Fruit fly (Drosophila melanogaster) whole organism, prepupa: ENCODE data around the gene Fad2.

Experiments used
- Blimp-1 ChIP-seq: fragments of 200-800 bp; sonication (Bioruptor generic); optimal IDR thresholded peaks from 3 replicates; lab custom pipeline; 2017; ENCODE audit warnings: missing biosample characterization, missing genetic modification characterization, mild to moderate bottlenecking, moderate library complexity, missing genetic modification reagents
- CG10631 ChIP-seq: fragments of 200-800 bp; sonication (Bioruptor generic); optimal IDR thresholded peaks from 2 replicates; lab custom pipeline; 2016; ENCODE audit warnings: missing biosample characterization, missing genetic modification characterization
- CG10669 ChIP-seq: fragments of 200-800 bp; sonication (Bioruptor generic); optimal IDR thresholded peaks from 3 replicates; lab custom pipeline; 2018; ENCODE audit warnings: missing biosample characterization, mild to moderate bottlenecking, missing genetic modification characterization, moderate library complexity
- CG11294 ChIP-seq: fragments of 200-800 bp; sonication (Bioruptor generic); IDR thresholded peaks from 2 replicates; pipeline ENCODE4 v1.3.6; 2022; ENCODE audit warnings: missing biosample characterization, missing genetic modification characterization
- CG11762 ChIP-seq: fragments of 200-800 bp; sonication (Bioruptor generic); optimal IDR thresholded peaks from 3 replicates; lab custom pipeline; 2016; ENCODE audit warnings: missing biosample characterization, missing genetic modification characterization; ENCODE audit not compliant: insufficient read depth
- CG15336 ChIP-seq: fragments of 200-800 bp; sonication (Bioruptor generic); IDR thresholded peaks from 2 replicates; pipeline ENCODE4 v1.3.6; 2022; ENCODE audit warnings: missing biosample characterization, missing genetic modification characterization
- CG1621 ChIP-seq: fragments of 200-800 bp; sonication (Bioruptor generic); optimal IDR thresholded peaks from 3 replicates; lab custom pipeline; 2018; ENCODE audit warnings: missing biosample characterization, mild to moderate bottlenecking, missing genetic modification characterization
- CG3032 ChIP-seq: fragments of 200-800 bp; optimal IDR thresholded peaks from 2 replicates; lab custom pipeline; 2019; ENCODE audit warnings: missing biosample characterization, mild to moderate bottlenecking, missing genetic modification characterization, moderate library complexity
- CG32006 ChIP-seq: fragments of 200-800 bp; sonication (Bioruptor generic); optimal IDR thresholded peaks from 3 replicates; lab custom pipeline; 2017; ENCODE audit warnings: missing biosample characterization, mild to moderate bottlenecking, missing genetic modification characterization
- CG34406 ChIP-seq: fragments of 200-800 bp; sonication (Bioruptor generic); optimal IDR thresholded peaks from 3 replicates; lab custom pipeline; 2016; ENCODE audit warnings: missing biosample characterization, missing genetic modification characterization
- CG6163 ChIP-seq: fragments of 200-800 bp; sonication (Bioruptor generic); IDR thresholded peaks from 3 replicates; pipeline ENCODE4 v1.3.6; 2022; ENCODE audit warnings: missing biosample characterization, missing genetic modification characterization
- CG6276 ChIP-seq: fragments of 200-800 bp; sonication (Bioruptor generic); optimal IDR thresholded peaks from 2 replicates; lab custom pipeline; 2017; ENCODE audit warnings: missing biosample characterization, mild to moderate bottlenecking, missing genetic modification characterization
- CG6808 ChIP-seq: fragments of 200-800 bp; sonication (Bioruptor generic); optimal IDR thresholded peaks from 3 replicates; lab custom pipeline; 2017; ENCODE audit warnings: missing biosample characterization, missing genetic modification characterization, mild to moderate bottlenecking, moderate library complexity, missing genetic modification reagents
- CG6854 ChIP-seq: fragments of 200-800 bp; sonication (Bioruptor generic); optimal IDR thresholded peaks from 2 replicates; lab custom pipeline; 2017; ENCODE audit warnings: missing biosample characterization, mild to moderate bottlenecking, missing genetic modification characterization
- CG7368 ChIP-seq: fragments of 200-800 bp; sonication (Bioruptor generic); optimal IDR thresholded peaks from 3 replicates; lab custom pipeline; 2016; ENCODE audit warnings: missing biosample characterization, missing genetic modification characterization
- CG8119 ChIP-seq: fragments of 200-800 bp; sonication (Bioruptor generic); IDR thresholded peaks from 3 replicates; pipeline ENCODE4 v1.3.6; 2022; ENCODE audit warnings: missing biosample characterization, missing genetic modification characterization
- CG8319 ChIP-seq: fragments of 200-800 bp; sonication (Bioruptor generic); optimal IDR thresholded peaks from 3 replicates; lab custom pipeline; 2016; ENCODE audit warnings: missing biosample characterization, missing genetic modification characterization
- CG8632 ChIP-seq: fragments of 200-800 bp; sonication (Bioruptor generic); optimal IDR thresholded peaks from 3 replicates; lab custom pipeline; 2016; ENCODE audit warnings: missing biosample characterization, missing genetic modification characterization
- CG9139 ChIP-seq: fragments of 200-800 bp; sonication (Bioruptor generic); optimal IDR thresholded peaks from 3 replicates; lab custom pipeline; 2017; ENCODE audit warnings: missing biosample characterization, mild to moderate bottlenecking, missing genetic modification characterization
- Eip78C ChIP-seq: fragments of 200-800 bp; sonication (Bioruptor generic); peaks from one replicate; lab custom pipeline; 2016; ENCODE audit warnings: missing biosample characterization, missing genetic modification characterization
- Ets96B ChIP-seq: fragments of 200-800 bp; optimal IDR thresholded peaks from 2 replicates; lab custom pipeline; 2019; ENCODE audit warnings: missing biosample characterization, mild to moderate bottlenecking, missing genetic modification characterization, moderate library complexity
- Hr38 ChIP-seq: sonication (Bioruptor generic); optimal IDR thresholded peaks from 2 replicates; lab custom pipeline; 2016; ENCODE audit warnings: missing biosample characterization, missing genetic modification characterization
- Hr39 ChIP-seq: fragments of 200-800 bp; sonication (Bioruptor generic); optimal IDR thresholded peaks from 2 replicates; lab custom pipeline; 2016; ENCODE audit warnings: missing biosample characterization, missing genetic modification characterization
- Hr4 ChIP-seq: fragments of 200-800 bp; sonication (Bioruptor generic); optimal IDR thresholded peaks from 3 replicates; lab custom pipeline; 2016; ENCODE audit warnings: missing biosample characterization, missing genetic modification characterization
- Lpt ChIP-seq: fragments of 200-800 bp; sonication (Bioruptor generic); optimal IDR thresholded peaks from 3 replicates; lab custom pipeline; 2016; ENCODE audit warnings: missing biosample characterization, missing genetic modification characterization
- OdsH ChIP-seq: fragments of 200-800 bp; sonication (Bioruptor generic); optimal IDR thresholded peaks from 3 replicates; lab custom pipeline; 2016; ENCODE audit warnings: missing biosample characterization, missing genetic modification characterization
- Smox ChIP-seq: fragments of 200-800 bp; sonication (Bioruptor generic); optimal IDR thresholded peaks from 3 replicates; lab custom pipeline; 2016; ENCODE audit warnings: missing biosample characterization, missing genetic modification characterization
- Sox102F ChIP-seq: fragments of 200-800 bp; sonication (Bioruptor generic); optimal IDR thresholded peaks from 2 replicates; lab custom pipeline; 2016; ENCODE audit warnings: missing biosample characterization, mild to moderate bottlenecking, missing genetic modification characterization
- Sox15 ChIP-seq: fragments of 200-800 bp; sonication (Bioruptor generic); optimal IDR thresholded peaks from 3 replicates; lab custom pipeline; 2016; ENCODE audit warnings: missing biosample characterization, missing genetic modification characterization
- achi ChIP-seq: fragments of 200-800 bp; sonication (Bioruptor generic); optimal IDR thresholded peaks from 3 replicates; lab custom pipeline; 2016; ENCODE audit warnings: missing biosample characterization, missing genetic modification characterization
- acj6 ChIP-seq: fragments of 200-800 bp; sonication (Bioruptor generic); optimal IDR thresholded peaks from 3 replicates; lab custom pipeline; 2016; ENCODE audit warnings: missing biosample characterization, missing genetic modification characterization
- esn ChIP-seq: fragments of 200-800 bp; sonication (Bioruptor generic); optimal IDR thresholded peaks from 2 replicates; lab custom pipeline; 2016; ENCODE audit warnings: missing biosample characterization, mild to moderate bottlenecking, missing genetic modification characterization, moderate library complexity
- fd85E ChIP-seq: fragments of 200-800 bp; sonication (Bioruptor generic); optimal IDR thresholded peaks from 3 replicates; lab custom pipeline; 2016; ENCODE audit warnings: missing biosample characterization, missing genetic modification characterization
- fkh ChIP-seq: fragments of 200-800 bp; sonication (Bioruptor generic); optimal IDR thresholded peaks from 3 replicates; lab custom pipeline; 2017; ENCODE audit warnings: missing biosample characterization, mild to moderate bottlenecking, missing genetic modification characterization, moderate library complexity
- net ChIP-seq: fragments of 200-800 bp; sonication (Bioruptor generic); optimal IDR thresholded peaks from 3 replicates; lab custom pipeline; 2016; ENCODE audit warnings: missing biosample characterization, missing genetic modification characterization
- pdm3 ChIP-seq: fragments of 200-800 bp; sonication (Bioruptor generic); optimal IDR thresholded peaks from 3 replicates; lab custom pipeline; 2016; ENCODE audit warnings: missing biosample characterization, missing genetic modification characterization
- ss ChIP-seq, 2 experiments: fragments of 200-800 bp; sonication (Bioruptor generic); optimal IDR thresholded peaks; 2 replicates in 1 of 2; 3 replicates in 1 of 2; lab custom pipeline; 2017 to 2018; ENCODE audit warnings: mild to moderate bottlenecking in 2 of 2, missing biosample characterization in 2 of 2, missing genetic modification characterization in 2 of 2, moderate library complexity in 1 of 2
- svp ChIP-seq: fragments of 200-800 bp; sonication (Bioruptor generic); peaks from one replicate; lab custom pipeline; 2016; ENCODE audit warnings: missing biosample characterization, missing genetic modification characterization

Gene Fad2

dm6 chr3L:11010410-11010827, 12.9 kb upstream of the Fad2 start (continued):
- TF ChIP-seq fkh (GFP tag; lab: Kevin White, UChicago) (peak; percentile 95), esn (GFP tag; lab: Kevin White, UChicago) (peak; percentile 63), CG9139 (GFP tag; lab: Kevin White, UChicago) (peak; percentile 95), Smox (GFP tag; lab: Kevin White, UChicago) (peak; percentile 45), CG1621 (tag; lab: Kevin White, UChicago) (peak; percentile 93), CG11762 (GFP tag; lab: Kevin White, UChicago) (peak; percentile 84), ss (GFP tag; optimal IDR thresholded peaks at IDR 0.05; lab: Kevin White, UChicago) (peak; percentile 96 to 98), pdm3 (GFP tag; lab: Kevin White, UChicago) (peak; percentile 82), CG15336 (peak; percentile 93), CG6163 (peak; percentile 99), CG6854 (GFP tag; lab: Kevin White, UChicago) (peak; percentile 95), CG11294 (GFP tag; lab: Robert Waterston, UW) (peak; percentile 76), achi (GFP tag; lab: Kevin White, UChicago) (peak; percentile 83), CG3032 (tag; lab: Kevin White, UChicago) (peak; percentile 89)

- TF ChIP-seq CG9139 (GFP tag; lab: Kevin White, UChicago) (no peak), CG10631 (GFP tag; lab: Kevin White, UChicago) (no peak), Smox (GFP tag; lab: Kevin White, UChicago) (no peak), CG8319 (GFP tag; lab: Kevin White, UChicago) (no peak), Lpt (GFP tag; lab: Kevin White, UChicago) (no peak), esn (GFP tag; lab: Kevin White, UChicago) (no peak), net (GFP tag; lab: Kevin White, UChicago) (no peak)
- TF ChIP-seq, all 60 proteins: peak for 0
Observed at dm6 chr3L:11011610-11012202, 11.6 kb upstream of the Fad2 start.

- TF ChIP-seq OdsH (no peak), svp (no peak), CG11294 (GFP tag; lab: Robert Waterston, UW) (no peak), Sox15 (GFP tag; lab: Kevin White, UChicago) (no peak), CG6808 (GFP tag; lab: Kevin White, UChicago) (no peak), Eip78C (GFP tag; lab: Kevin White, UChicago) (no peak), CG6854 (GFP tag; lab: Kevin White, UChicago) (no peak), Hr39 (no peak), CG10669 (no peak), Blimp-1 (GFP tag; lab: Kevin White, UChicago) (no peak), acj6 (GFP tag; lab: Kevin White, UChicago) (no peak), esn (GFP tag; lab: Kevin White, UChicago) (no peak)
Observed at dm6 chr3L:11015203-11015602, 8.1 kb upstream of the Fad2 start.

DNA sequence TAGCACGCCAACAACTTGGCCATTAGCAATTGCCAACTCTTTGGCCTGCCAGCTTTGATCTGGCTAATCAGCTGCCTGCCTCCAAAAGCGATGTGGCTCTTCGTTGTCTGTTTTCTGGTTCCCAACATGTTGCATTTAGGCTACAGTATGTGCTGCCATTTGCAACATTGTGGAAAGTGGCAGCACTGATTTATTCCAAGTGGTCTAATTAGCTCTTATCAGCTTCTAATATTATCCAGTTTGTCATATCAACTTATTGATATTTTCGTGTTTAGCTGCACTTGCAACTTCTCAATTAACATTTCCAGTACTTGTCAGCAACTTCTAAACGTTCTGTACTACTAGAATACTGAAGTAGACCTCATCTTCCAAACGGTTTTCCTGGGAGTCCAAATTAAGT, 3.3 kb upstream of the Fad2 start:
- TF ChIP-seq fd85E (GFP tag; lab: Kevin White, UChicago), result no peak
- TF ChIP-seq Hr4 (GFP tag; lab: Kevin White, UChicago), result no peak
- TF ChIP-seq net (GFP tag; lab: Kevin White, UChicago), result no peak
- no peak for TF ChIP-seq CG15336
- TF ChIP-seq CG8119 (GFP tag; lab: Robert Waterston, UW), result no peak
- TF ChIP-seq CG6276 (GFP tag; lab: Kevin White, UChicago), result no peak
- no peak for TF ChIP-seq Ets96B
- TF ChIP-seq CG7368 (GFP tag; lab: Kevin White, UChicago), result no peak
- TF ChIP-seq Hr38 (GFP tag; lab: Kevin White, UChicago), result no peak
- no peak for TF ChIP-seq Sox102F (GFP tag; lab: Kevin White, UChicago)
- TF ChIP-seq pdm3 (GFP tag; lab: Kevin White, UChicago), result no peak
- no peak for TF ChIP-seq fkh (GFP tag; lab: Kevin White, UChicago)
- no peak for TF ChIP-seq CG32006 (GFP tag; lab: Kevin White, UChicago)
- no peak for TF ChIP-seq Smox (GFP tag; lab: Kevin White, UChicago)
- TF ChIP-seq CG34406 (GFP tag; lab: Kevin White, UChicago), result no peak
- no peak for TF ChIP-seq CG11294 (GFP tag; lab: Robert Waterston, UW)
- TF ChIP-seq CG6854 (GFP tag; lab: Kevin White, UChicago), result no peak
- no peak for TF ChIP-seq CG8632 (GFP tag; lab: Kevin White, UChicago)
